Fruit fly (Drosophila melanogaster): ENCODE measurements around the gene Spn77Bc.

- TF ChIP-seq CG9705 (GFP tag; optimal IDR thresholded peaks at IDR 0.05) (no peak), pan (optimal IDR thresholded peaks at IDR 0.05) (no peak), Mio (GFP tag; optimal IDR thresholded peaks at IDR 0.05) (no peak), dmrt93B (GFP tag; optimal IDR thresholded peaks at IDR 0.05) (no peak), Myc (optimal IDR thresholded peaks at IDR 0.05) (no peak), brk (GFP tag; optimal IDR thresholded peaks at IDR 0.05) (no peak), psq (GFP tag; optimal IDR thresholded peaks at IDR 0.05) (no peak), fru (GFP tag; optimal IDR thresholded peaks at IDR 0.05) (no peak), Dif (GFP tag; optimal IDR thresholded peaks at IDR 0.05; ENCODE audit: partially characterized antibody) (no peak), br (GFP tag; optimal IDR thresholded peaks at IDR 0.05) (no peak), dsf (GFP tag; optimal IDR thresholded peaks at IDR 0.05; ENCODE audit: borderline replicate concordance) (no peak), usp (GFP tag; optimal IDR thresholded peaks at IDR 0.05) (no peak), sage (GFP tag; optimal IDR thresholded peaks at IDR 0.05) (no peak), Abd-B (GFP tag; optimal IDR thresholded peaks at IDR 0.05) (no peak)
These were observed 45.6 kb upstream of the Spn77Bc start, which contains the start of gene FRG1 for dm6 chr3L:20296797-20297196.

All from whole organism, wandering third instar larva.